Worm (Caenorhabditis elegans): ENCODE measurements around the gene C05B5.16.

C05B5.16 gene

ce11 chrIII:10060573-10060972 lies 48.3 kb downstream of the C05B5.16 start, which contains the start of gene T16G12.13:
Gene T16G12.13, plus strand, starts transcription at chrIII:10060865.
- no peak for TF ChIP-seq ama-1 (optimal IDR thresholded peaks at IDR 0.05)
- no peak for TF ChIP-seq B0310.2 (tag; optimal IDR thresholded peaks at IDR 0.05)
- TF ChIP-seq hnd-1 (tag; optimal IDR thresholded peaks at IDR 0.05): no peak
- TF ChIP-seq flt-1 (GFP tag; IDR thresholded peaks at IDR 0.05): no peak
- no peak for TF ChIP-seq ets-7 (tag; optimal IDR thresholded peaks at IDR 0.05)
- TF ChIP-seq tbx-37 (GFP tag; conservative IDR thresholded peaks at IDR 0.05): no peak
- TF ChIP-seq tra-4 (tag; optimal IDR thresholded peaks at IDR 0.05): no peak
- TF ChIP-seq pes-1 (GFP tag; IDR thresholded peaks at IDR 0.05): no peak
- TF ChIP-seq hmbx-1 (tag; optimal IDR thresholded peaks at IDR 0.05): no peak
- no peak for TF ChIP-seq aly-1 (tag; optimal IDR thresholded peaks at IDR 0.05)
